Worm (Caenorhabditis elegans) whole organism, L3 larva: ENCODE results near the gene emb-5.
A peak's percentile ranks its signal among the peaks of the same experiment; 100 is the strongest.

Experiments
- R02D3.7 ChIP-seq: fragments of 150-350 bp; optimal IDR thresholded peaks from 2 replicates; lab custom pipeline; 2014; ENCODE audit warnings: missing biosample characterization, missing genetic modification characterization
- ZK546.5 ChIP-seq: sonication (generic microtip); optimal IDR thresholded peaks from 2 replicates; lab custom pipeline; 2017; ENCODE audit warnings: missing biosample characterization, missing genetic modification characterization
- aly-2 ChIP-seq: fragments of 150-350 bp; optimal IDR thresholded peaks from 2 replicates; lab custom pipeline; 2014; ENCODE audit warnings: missing biosample characterization, missing genetic modification characterization
- ama-1 ChIP-seq: fragments of 150-350 bp; optimal IDR thresholded peaks from 2 replicates; lab custom pipeline; 2018
- ceh-16 ChIP-seq: sonication (generic microtip); optimal IDR thresholded peaks from 2 replicates; lab custom pipeline; 2017; ENCODE audit warnings: missing biosample characterization, missing genetic modification characterization
- ceh-28 ChIP-seq: fragments of 150-350 bp; optimal IDR thresholded peaks from 2 replicates; lab custom pipeline; 2014; ENCODE audit warnings: missing biosample characterization, missing genetic modification reagents, missing genetic modification characterization
- ceh-82 ChIP-seq: fragments of 150-350 bp; optimal IDR thresholded peaks from 2 replicates; lab custom pipeline; 2014; ENCODE audit warnings: missing biosample characterization, missing genetic modification characterization
- ceh-9 ChIP-seq: sonication (generic microtip); optimal IDR thresholded peaks from 2 replicates; lab custom pipeline; 2018; ENCODE audit warnings: missing biosample characterization, missing genetic modification characterization
- daf-12 ChIP-seq: fragments of 150-350 bp; optimal IDR thresholded peaks from 2 replicates; lab custom pipeline; 2014; ENCODE audit warnings: missing biosample characterization, missing genetic modification reagents, missing genetic modification characterization
- egl-27 ChIP-seq: sonication (generic microtip); optimal IDR thresholded peaks from 4 replicates; lab custom pipeline; 2017; ENCODE audit warnings: missing biosample characterization, missing genetic modification reagents, missing genetic modification characterization
- egl-5 ChIP-seq: fragments of 150-350 bp; optimal IDR thresholded peaks from 2 replicates; lab custom pipeline; 2017; ENCODE audit warnings: missing biosample characterization, missing genetic modification reagents, missing genetic modification characterization, inconsistent platforms
- elt-1 ChIP-seq: fragments of 150-350 bp; optimal IDR thresholded peaks from 2 replicates; lab custom pipeline; 2014; ENCODE audit warnings: missing biosample characterization, missing genetic modification characterization
- elt-2 ChIP-seq: sonication (generic microtip); optimal IDR thresholded peaks from 2 replicates; lab custom pipeline; 2016; ENCODE audit warnings: missing genetic modification reagents, mild to moderate bottlenecking, missing genetic modification characterization, missing compliant biosample characterization
- elt-3 ChIP-seq, 3 experiments: fragments of 150-350 bp in 1 of 3; sonication (generic microtip) in 2 of 3; optimal IDR thresholded peaks; 2 replicates in 2 of 3; 4 replicates in 1 of 3; lab custom pipeline; 2014 to 2017; ENCODE audit warnings: missing biosample characterization in 3 of 3, missing genetic modification characterization in 3 of 3
- eor-1 ChIP-seq, 2 experiments: fragments of 150-350 bp; optimal IDR thresholded peaks; 2 replicates each; lab custom pipeline; 2014 to 2018; ENCODE audit warnings: missing biosample characterization in 2 of 2, missing genetic modification characterization in 2 of 2
- fkh-10 ChIP-seq: sonication (generic microtip); optimal IDR thresholded peaks from 2 replicates; lab custom pipeline; 2017; ENCODE audit warnings: missing biosample characterization, missing genetic modification reagents, missing genetic modification characterization
- fkh-2 ChIP-seq: fragments of 150-350 bp; optimal IDR thresholded peaks from 2 replicates; lab custom pipeline; 2014; ENCODE audit warnings: missing biosample characterization, missing genetic modification reagents, missing genetic modification characterization
- fos-1 ChIP-seq: fragments of 150-350 bp; optimal IDR thresholded peaks from 2 replicates; lab custom pipeline; 2014; ENCODE audit warnings: missing biosample characterization, missing genetic modification characterization
- hmg-11 ChIP-seq: sonication (generic microtip); optimal IDR thresholded peaks from 2 replicates; lab custom pipeline; 2016; ENCODE audit warnings: missing genetic modification characterization, missing compliant biosample characterization
- jun-1 ChIP-seq: fragments of 150-350 bp; optimal IDR thresholded peaks from 2 replicates; lab custom pipeline; 2014; ENCODE audit warnings: missing biosample characterization, missing genetic modification reagents, missing genetic modification characterization
- lin-15B ChIP-seq: fragments of 150-350 bp; optimal IDR thresholded peaks from 2 replicates; lab custom pipeline; 2014; ENCODE audit warnings: missing biosample characterization, missing genetic modification characterization
- lin-39 ChIP-seq: fragments of 150-350 bp; optimal IDR thresholded peaks from 2 replicates; lab custom pipeline; 2018; ENCODE audit warnings: missing biosample characterization, missing genetic modification reagents, missing genetic modification characterization
- lsy-12 ChIP-seq: sonication (generic microtip); optimal IDR thresholded peaks from 2 replicates; lab custom pipeline; 2016; ENCODE audit warnings: mild to moderate bottlenecking, missing genetic modification characterization, missing compliant biosample characterization
- mdl-1 ChIP-seq: fragments of 150-350 bp; optimal IDR thresholded peaks from 2 replicates; lab custom pipeline; 2014; ENCODE audit warnings: missing biosample characterization, missing genetic modification characterization
- mml-1 ChIP-seq: fragments of 150-350 bp; sonication (generic microtip); optimal IDR thresholded peaks from 3 replicates; lab custom pipeline; 2014; ENCODE audit warnings: missing biosample characterization, missing genetic modification characterization
- nfya-1 ChIP-seq: sonication (generic microtip); optimal IDR thresholded peaks from 2 replicates; lab custom pipeline; 2017; ENCODE audit warnings: missing genetic modification characterization, mild to moderate bottlenecking, missing compliant biosample characterization, antibody characterized with exemption, moderate library complexity; ENCODE audit not compliant: insufficient read depth
- nhr-11 ChIP-seq: fragments of 150-350 bp; optimal IDR thresholded peaks from 2 replicates; lab custom pipeline; 2014; ENCODE audit warnings: missing biosample characterization, missing genetic modification characterization
- nhr-12 ChIP-seq: fragments of 150-350 bp; optimal IDR thresholded peaks from 2 replicates; lab custom pipeline; 2014; ENCODE audit warnings: missing biosample characterization, missing genetic modification characterization
- nhr-23 ChIP-seq: fragments of 150-350 bp; optimal IDR thresholded peaks from 2 replicates; lab custom pipeline; 2014; ENCODE audit warnings: missing biosample characterization, missing genetic modification reagents, missing genetic modification characterization
- nhr-237 ChIP-seq: fragments of 150-350 bp; optimal IDR thresholded peaks from 2 replicates; lab custom pipeline; 2014; ENCODE audit warnings: missing biosample characterization, missing genetic modification characterization
- nhr-25 ChIP-seq: sonication (generic microtip); optimal IDR thresholded peaks from 2 replicates; lab custom pipeline; 2017; ENCODE audit warnings: missing biosample characterization, missing genetic modification characterization
- nhr-28 ChIP-seq: fragments of 150-350 bp; optimal IDR thresholded peaks from 2 replicates; lab custom pipeline; 2014; ENCODE audit warnings: missing biosample characterization, missing genetic modification characterization
- nhr-43 ChIP-seq: sonication (generic microtip); optimal IDR thresholded peaks from 2 replicates; lab custom pipeline; 2016; ENCODE audit warnings: mild to moderate bottlenecking, missing genetic modification characterization, missing compliant biosample characterization; ENCODE audit not compliant: poor library complexity, severe bottlenecking
- nhr-67 ChIP-seq: fragments of 150-350 bp; optimal IDR thresholded peaks from 2 replicates; lab custom pipeline; 2014; ENCODE audit warnings: missing biosample characterization, missing genetic modification characterization
- nhr-76 ChIP-seq: fragments of 150-350 bp; sonication (generic microtip); optimal IDR thresholded peaks from 5 replicates; lab custom pipeline; 2014; ENCODE audit warnings: missing biosample characterization, missing genetic modification characterization
- nhr-77 ChIP-seq: fragments of 150-350 bp; optimal IDR thresholded peaks from 2 replicates; lab custom pipeline; 2014; ENCODE audit warnings: missing biosample characterization, missing genetic modification characterization
- pha-4 ChIP-seq: fragments of 150-350 bp; optimal IDR thresholded peaks from 2 replicates; lab custom pipeline; 2014; ENCODE audit warnings: missing biosample characterization, missing genetic modification reagents, missing genetic modification characterization
- pqm-1 ChIP-seq: fragments of 150-350 bp; optimal IDR thresholded peaks from 2 replicates; lab custom pipeline; 2017; ENCODE audit warnings: missing biosample characterization, missing genetic modification characterization, inconsistent platforms
- sea-2 ChIP-seq: fragments of 150-350 bp; sonication (generic microtip); optimal IDR thresholded peaks from 4 replicates; lab custom pipeline; 2014; ENCODE audit warnings: missing biosample characterization, missing genetic modification reagents, missing genetic modification characterization
- skn-1 ChIP-seq: fragments of 150-350 bp; optimal IDR thresholded peaks from 2 replicates; lab custom pipeline; 2014; ENCODE audit warnings: missing biosample characterization, missing genetic modification characterization
- snpc-4 ChIP-seq: fragments of 150-350 bp; optimal IDR thresholded peaks from 2 replicates; lab custom pipeline; 2014; ENCODE audit warnings: missing biosample characterization, missing genetic modification characterization
- tbx-2 ChIP-seq: sonication (generic microtip); optimal IDR thresholded peaks from 2 replicates; lab custom pipeline; 2016; ENCODE audit warnings: mild to moderate bottlenecking, missing genetic modification characterization, missing compliant biosample characterization
- unc-39 ChIP-seq: sonication (generic microtip); optimal IDR thresholded peaks from 4 replicates; lab custom pipeline; 2017; ENCODE audit warnings: missing biosample characterization, missing genetic modification characterization
- unc-62 ChIP-seq: fragments of 150-350 bp; sonication (generic microtip); optimal IDR thresholded peaks from 4 replicates; lab custom pipeline; 2014; ENCODE audit warnings: missing biosample characterization, missing genetic modification reagents, missing genetic modification characterization
- zag-1 ChIP-seq: fragments of 150-350 bp; optimal IDR thresholded peaks from 2 replicates; lab custom pipeline; 2014; ENCODE audit warnings: missing biosample characterization, missing genetic modification characterization
- ztf-11 ChIP-seq: fragments of 150-350 bp; optimal IDR thresholded peaks from 2 replicates; lab custom pipeline; 2014; ENCODE audit warnings: missing biosample characterization, missing genetic modification characterization
- ztf-4 ChIP-seq: fragments of 150-350 bp; optimal IDR thresholded peaks from 2 replicates; lab custom pipeline; 2014; ENCODE audit warnings: missing biosample characterization, missing genetic modification characterization

emb-5 gene

DNA sequence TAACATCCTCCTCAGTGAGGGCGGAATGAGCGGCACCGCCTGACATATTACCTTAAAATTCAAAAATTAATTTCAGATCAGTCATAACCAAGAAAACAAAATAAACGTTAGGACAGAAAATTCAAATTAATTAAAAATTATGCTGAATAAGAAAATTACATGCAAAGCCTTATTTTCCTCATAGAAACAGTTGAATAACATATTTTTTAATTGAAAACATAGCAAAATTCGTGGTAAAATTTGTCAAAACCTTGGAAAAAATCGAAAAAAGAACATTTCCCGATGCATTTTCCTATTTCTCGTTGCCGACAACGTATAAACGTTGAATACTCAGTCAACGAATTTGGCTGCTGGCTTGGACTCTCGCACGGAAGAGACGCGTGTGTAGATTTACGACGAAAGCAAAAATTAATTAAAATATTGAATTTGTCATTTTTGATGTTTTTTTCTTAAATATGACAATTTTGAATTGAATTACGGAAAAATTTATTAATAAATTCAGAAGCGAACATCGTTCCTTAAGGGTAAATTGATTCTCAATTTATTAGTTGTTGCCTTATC lies 33.6 kb upstream of the emb-5 start, which contains the start of the genes rps-0 and rbg-3:
Gene rps-0, minus strand, starts transcription at position 51 of the 561 bp plus-strand sequence.
Gene rbg-3, plus strand, starts transcription at position 424 of the 561 bp plus-strand sequence.
- peak; percentile 84 for TF ChIP-seq snpc-4 (tag; lab: Kevin White, UChicago)
- no peak for TF ChIP-seq aly-2 (tag; lab: Kevin White, UChicago)
- peak in 1 of 3 experiments; percentile 23 for TF ChIP-seq elt-3 (tag; optimal IDR thresholded peaks at IDR 0.05; lab: Kevin White, UChicago)
- peak; percentile 62 for TF ChIP-seq skn-1
- peak; percentile 27 for TF ChIP-seq elt-1 (tag; lab: Kevin White, UChicago)
- TF ChIP-seq egl-27 (tag; lab: Kevin White, UChicago), result peak; percentile 51
- peak; percentile 86 for TF ChIP-seq lsy-12
- no peak for TF ChIP-seq nhr-237 (tag; lab: Kevin White, UChicago)
- peak; percentile 29 for TF ChIP-seq ZK546.5
- TF ChIP-seq nfya-1, result peak; percentile 96
- peak; percentile 81 for TF ChIP-seq ceh-28
- TF ChIP-seq pqm-1 (tag; lab: Kevin White, UChicago), result peak; percentile 69
- no peak for TF ChIP-seq nhr-67 (tag; lab: Kevin White, UChicago)
- no peak for TF ChIP-seq nhr-76
- peak; percentile 97 for TF ChIP-seq lin-15B (tag; lab: Kevin White, UChicago)
- peak; percentile 82 for TF ChIP-seq nhr-43 (tag; lab: Kevin White, UChicago)
- peak; percentile 66 for TF ChIP-seq tbx-2 (tag; lab: Kevin White, UChicago)
- TF ChIP-seq ceh-82 (tag; lab: Kevin White, UChicago), result no peak
- TF ChIP-seq sea-2 (GFP tag; lab: Kevin White, UChicago), result no peak
- TF ChIP-seq R02D3.7, result peak; percentile 99
- no peak for TF ChIP-seq unc-39 (tag; lab: Kevin White, UChicago)
- peak; percentile 46 for TF ChIP-seq nhr-77
- peak; percentile 64 for TF ChIP-seq nhr-11
- TF ChIP-seq nhr-23 (tag; lab: Kevin White, UChicago), result peak; percentile 96
- no peak for TF ChIP-seq mml-1 (tag; lab: Kevin White, UChicago)
- no peak for TF ChIP-seq ztf-4 (tag; lab: Kevin White, UChicago)
- TF ChIP-seq fkh-10 (GFP tag; lab: Kevin White, UChicago), result peak; percentile 38
- no peak for TF ChIP-seq mdl-1 (tag; lab: Kevin White, UChicago)
- no peak for TF ChIP-seq ceh-9 (tag; lab: Kevin White, UChicago)
- TF ChIP-seq egl-5, result peak; percentile 85
- TF ChIP-seq hmg-11 (tag; lab: Kevin White, UChicago), result peak; percentile 75
- TF ChIP-seq jun-1 (tag; lab: Kevin White, UChicago), result peak; percentile 86
- TF ChIP-seq pha-4 (tag; lab: Kevin White, UChicago), result peak; percentile 97
- peak; percentile 93 for TF ChIP-seq lin-39 (tag; lab: Kevin White, UChicago)
- no peak for TF ChIP-seq nhr-28 (tag; lab: Kevin White, UChicago)
- no peak for TF ChIP-seq ztf-11 (tag; lab: Kevin White, UChicago)
- peak; percentile 53 for TF ChIP-seq unc-62 (GFP tag; lab: Kevin White, UChicago)
- no peak for TF ChIP-seq daf-12 (tag; lab: Kevin White, UChicago)
- TF ChIP-seq ceh-16 (tag; lab: Kevin White, UChicago), result no peak
- TF ChIP-seq fos-1 (tag; lab: Kevin White, UChicago), result no peak
- no peak for TF ChIP-seq fkh-2 (tag; lab: Kevin White, UChicago)
- peak; percentile 41 for TF ChIP-seq ama-1 (lab: Kevin White, UChicago)
- TF ChIP-seq eor-1 (tag; optimal IDR thresholded peaks at IDR 0.05; lab: Kevin White, UChicago), result no peak
- TF ChIP-seq nhr-12 (tag; lab: Kevin White, UChicago), result no peak
- peak; percentile 13 for TF ChIP-seq zag-1
- TF ChIP-seq nhr-25 (tag; lab: Kevin White, UChicago), result peak; percentile 92
- TF ChIP-seq elt-2 (tag; lab: Kevin White, UChicago), result peak; percentile 63
